Fruit fly (Drosophila melanogaster) ovary, adult (tissue): ENCODE results near the gene unc79.

Experiments
- CG17801 ChIP-seq: fragments of 200-800 bp; optimal IDR thresholded peaks from 2 replicates; lab custom pipeline; 2019; ENCODE audit warnings: missing biosample characterization, mild to moderate bottlenecking, missing genetic modification characterization, moderate library complexity; ENCODE audit not compliant: partially characterized antibody

unc79 gene

dm6 chr3R:19246080-19246637 is at the start of gene unc79:
unc79 (minus strand) TSS chr3R:19246130.
- no peak for TF ChIP-seq CG17801

DNA sequence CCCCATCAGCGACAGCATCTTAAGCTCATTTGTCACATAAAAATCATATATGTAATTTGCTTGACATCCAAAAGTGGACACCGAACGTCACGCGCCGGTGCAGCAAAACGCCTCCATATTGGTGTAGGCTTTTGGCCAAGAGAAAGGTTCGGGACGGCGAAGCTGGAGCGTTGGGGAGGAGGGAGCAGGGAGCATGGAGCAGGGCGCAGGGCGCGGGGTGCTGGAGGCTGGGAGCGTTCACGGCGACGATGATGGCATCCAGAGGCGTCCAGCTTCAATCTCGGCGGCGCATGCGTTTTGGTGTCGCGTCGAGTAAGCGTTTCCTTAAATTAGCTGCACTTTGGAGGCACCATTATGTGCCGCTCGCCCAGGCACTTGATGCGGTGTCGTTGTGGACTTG is 47.9 kb upstream of the unc79 start:
- no peak for TF ChIP-seq CG17801

DNA sequence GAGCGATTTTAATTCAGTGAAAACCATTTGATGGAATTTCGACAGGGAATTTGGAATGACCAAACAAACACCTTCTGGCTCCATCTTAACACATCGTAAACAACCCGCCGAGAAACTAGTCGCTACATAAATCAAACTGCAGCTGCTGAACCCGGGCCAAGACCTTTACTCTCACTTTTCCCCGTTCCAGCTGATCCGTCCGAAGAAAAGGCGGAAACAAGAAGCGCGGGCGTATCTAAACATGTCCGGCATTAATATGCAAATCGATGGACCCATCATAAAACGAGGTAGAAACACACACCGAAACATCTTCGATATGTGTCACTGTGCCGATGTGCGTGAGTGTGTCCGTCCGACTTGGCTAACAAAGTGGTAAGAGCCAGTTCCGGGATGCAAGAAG is 47.0 kb upstream of the unc79 start:
- TF ChIP-seq CG17801 = no peak

DNA sequence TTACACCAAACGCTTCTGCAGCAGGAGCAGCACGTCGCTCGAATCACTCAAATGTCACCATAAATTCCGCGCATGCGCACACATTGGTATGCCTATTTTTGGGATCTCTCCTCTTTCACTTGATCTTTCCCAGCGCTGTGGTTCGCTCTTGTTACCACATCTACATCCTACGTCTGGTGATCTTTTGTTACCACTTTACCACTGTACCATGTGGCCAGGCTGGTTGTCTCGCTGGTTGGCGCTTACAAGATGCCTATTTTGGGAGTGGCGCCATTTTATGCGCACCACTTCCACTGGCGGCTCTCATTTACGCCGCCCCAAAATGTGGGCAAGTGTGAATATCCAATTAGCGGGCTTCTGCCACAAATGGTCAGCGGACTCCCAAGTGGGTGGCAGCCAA is 41.8 kb upstream of the unc79 start:
- no peak for TF ChIP-seq CG17801

DNA sequence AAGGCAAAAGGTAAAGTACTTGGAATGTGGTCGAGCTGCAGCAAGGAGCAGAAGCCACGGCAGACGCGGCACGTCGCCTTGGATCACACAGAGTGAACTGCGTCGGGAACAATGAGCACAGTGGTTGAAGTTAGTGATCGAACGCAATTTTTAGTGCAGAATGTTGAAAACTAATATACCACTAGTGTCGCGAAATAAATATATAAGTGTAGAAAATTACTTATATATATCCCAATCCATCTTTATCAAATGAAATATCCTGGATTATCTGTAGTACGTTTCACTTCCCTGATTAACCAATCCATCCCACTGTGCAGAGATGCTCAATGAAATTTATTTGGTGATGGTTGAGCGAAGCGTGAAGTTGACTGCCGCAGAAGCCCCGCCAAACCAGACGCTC is 40.6 kb upstream of the unc79 start:
- no peak for TF ChIP-seq CG17801

- TF ChIP-seq CG17801 = no peak
Measured at dm6 chr3R:19283514-19283913, 37.6 kb upstream of the unc79 start.

- no peak for TF ChIP-seq CG17801
Measured at dm6 chr3R:19282832-19283231, 36.9 kb upstream of the unc79 start.

dm6 chr3R:19282240-19282639 is 36.3 kb upstream of the unc79 start:
- TF ChIP-seq CG17801 = no peak

DNA sequence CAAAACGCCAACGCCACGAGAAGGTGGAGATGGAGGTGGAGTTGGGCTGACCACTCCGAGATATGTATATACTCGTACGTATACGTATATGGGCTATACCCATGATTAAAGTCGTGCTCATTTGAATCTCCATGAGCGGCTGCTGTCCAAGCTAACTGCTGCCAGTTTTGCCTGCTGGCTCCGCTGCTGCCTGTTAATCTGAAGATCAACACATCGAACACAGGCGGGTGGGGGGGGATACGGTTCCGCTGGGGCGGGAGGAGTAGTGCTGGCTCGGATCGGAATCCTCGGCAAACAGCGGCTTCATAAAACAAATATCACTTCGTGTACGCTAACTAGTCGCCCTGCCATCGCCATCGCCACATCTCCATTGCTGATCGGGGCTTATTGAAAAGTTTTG is 30.2 kb upstream of the unc79 start:
- TF ChIP-seq CG17801 = no peak

DNA sequence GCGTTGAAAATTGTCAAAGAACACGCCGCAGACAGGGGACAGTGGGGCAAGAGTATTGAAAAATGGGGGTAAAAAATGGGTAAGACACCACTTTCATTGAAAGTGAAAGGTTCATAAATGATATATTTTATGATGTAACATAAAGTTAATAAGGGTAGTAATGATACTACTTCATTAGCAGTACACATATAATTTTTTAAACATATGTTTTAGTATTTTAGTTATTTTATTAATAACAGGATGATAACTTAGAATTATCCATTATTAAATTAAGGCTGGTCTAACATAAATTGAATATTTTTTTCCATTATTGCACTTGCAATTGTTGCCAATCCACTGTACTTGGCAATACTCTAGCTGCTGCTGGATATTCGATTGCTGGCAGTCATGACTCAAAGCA is 28.1 kb upstream of the unc79 start:
- TF ChIP-seq CG17801 = no peak

dm6 chr3R:19271125-19271524 is 25.2 kb upstream of the unc79 start:
- no peak for TF ChIP-seq CG17801

dm6 chr3R:19264789-19265188 is 18.9 kb upstream of the unc79 start:
- TF ChIP-seq CG17801 = no peak

- no peak for TF ChIP-seq CG17801
Measured at dm6 chr3R:19256477-19256876, 10.5 kb upstream of the unc79 start, which contains the start of gene CG14280. CG14280 (plus strand) TSS chr3R:19256777.

- TF ChIP-seq CG17801 = no peak
Measured at dm6 chr3R:19255255-19255654, 9.3 kb upstream of the unc79 start.

- no peak for TF ChIP-seq CG17801
Measured at dm6 chr3R:19253975-19254374, 8.0 kb upstream of the unc79 start.

dm6 chr3R:19250063-19250462 is 4.1 kb upstream of the unc79 start:
- no peak for TF ChIP-seq CG17801

DNA sequence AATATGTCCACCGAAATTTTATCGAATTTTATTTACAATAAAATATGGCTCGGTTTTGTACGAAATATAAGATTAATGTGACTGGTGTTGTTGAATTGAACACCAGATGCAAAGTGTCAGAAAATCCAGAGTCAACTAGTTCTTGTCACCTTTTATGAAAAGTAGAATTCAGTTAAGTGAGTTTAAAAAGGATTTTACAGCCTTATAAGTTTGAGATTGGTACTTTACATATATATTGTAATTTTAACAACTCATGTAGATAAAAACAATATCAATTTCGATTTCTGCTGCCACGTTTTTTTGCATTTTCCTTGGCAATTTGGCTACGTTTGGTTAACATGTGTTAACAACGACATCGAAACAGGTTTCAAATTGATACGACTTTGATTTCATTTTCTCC is 2.1 kb upstream of the unc79 start, which contains the start of gene CG5217:
Gene CG5217 (minus strand): TSS at position 101 of the 400 bp plus-strand sequence.
- no peak for TF ChIP-seq CG17801

DNA sequence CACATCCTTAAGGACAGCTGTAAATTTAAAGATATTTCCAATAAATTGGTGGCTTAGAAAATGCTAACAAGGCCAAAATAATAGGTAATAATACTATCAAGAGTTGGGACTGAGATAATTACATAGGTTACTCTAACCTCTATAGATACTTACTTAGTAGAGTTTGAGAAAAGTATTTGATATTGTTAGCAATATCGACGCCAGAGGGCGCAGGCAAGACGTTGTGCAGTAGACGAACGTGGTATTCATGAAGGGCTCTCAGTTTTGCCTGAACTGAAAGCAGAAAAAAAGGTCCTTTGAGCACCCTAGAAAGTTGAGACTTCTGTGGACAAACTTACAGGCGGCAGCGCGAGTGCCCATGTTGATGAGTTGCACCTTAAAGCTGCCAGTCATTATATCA is 531 bp downstream of the unc79 start:
- no peak for TF ChIP-seq CG17801

dm6 chr3R:19238934-19239333 is 7.0 kb downstream of the unc79 start:
- TF ChIP-seq CG17801 = no peak
